Worm (Caenorhabditis elegans) whole organism, L1 larva: ENCODE results near the gene dsl-2.

Source experiments
- fos-1 ChIP-seq: fragments of 150-350 bp; optimal IDR thresholded peaks from 2 replicates; lab custom pipeline; 2014; ENCODE audit warnings: missing biosample characterization, missing genetic modification characterization
- nhr-84 ChIP-seq: sonication (generic microtip); optimal IDR thresholded peaks from 2 replicates; lab custom pipeline; 2017; ENCODE audit warnings: missing biosample characterization, missing genetic modification characterization
- sptf-1 ChIP-seq: fragments of 150-350 bp; optimal IDR thresholded peaks from 2 replicates; lab custom pipeline; 2014; ENCODE audit warnings: missing biosample characterization, missing genetic modification characterization

DNA sequence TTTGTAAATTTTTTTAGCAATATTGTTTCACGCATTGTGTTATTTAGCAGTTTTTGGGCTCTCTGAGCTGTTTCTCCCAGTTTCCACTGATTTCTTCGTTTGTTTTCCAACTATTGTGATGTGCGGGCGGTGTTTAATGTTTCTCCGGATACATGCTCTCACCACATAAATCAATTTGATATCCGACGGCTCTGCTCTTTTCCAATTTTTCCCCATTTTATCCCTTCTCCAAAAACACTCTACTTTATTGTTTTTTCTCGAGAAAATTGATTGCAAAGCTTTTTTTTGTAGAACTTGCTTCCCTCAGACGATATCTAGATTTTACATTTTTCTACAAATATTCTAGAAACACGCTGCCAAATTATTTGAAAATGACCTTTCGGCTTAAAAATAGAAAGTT, 10.8 kb upstream of the dsl-2 start:
- TF ChIP-seq sptf-1 (tag; lab: Kevin White, UChicago): no peak
- TF ChIP-seq nhr-84 (tag; lab: Kevin White, UChicago): no peak
- TF ChIP-seq fos-1 (tag; lab: Kevin White, UChicago): no peak
